Fruit fly (Drosophila melanogaster) whole organism, embryonic: ENCODE results near the gene SCAR.
A peak's percentile ranks its signal among the peaks of the same experiment; 100 is the strongest.

Source experiments
- Bdp1 ChIP-seq: fragments of 200-800 bp; sonication (Bioruptor generic); optimal IDR thresholded peaks from 3 replicates; lab custom pipeline; 2016; ENCODE audit warnings: missing biosample characterization, missing genetic modification characterization
- Blimp-1 ChIP-seq: fragments of 200-800 bp; sonication (Bioruptor generic); optimal IDR thresholded peaks from 3 replicates; lab custom pipeline; 2018; ENCODE audit warnings: missing biosample characterization, missing genetic modification characterization, mild to moderate bottlenecking, moderate library complexity, missing genetic modification reagents
- CG1024 ChIP-seq: fragments of 200-800 bp; sonication (Bioruptor generic); IDR thresholded peaks from 2 replicates; pipeline ENCODE4 v1.3.6; 2022; ENCODE audit warnings: missing biosample characterization, missing genetic modification characterization
- CG11085 ChIP-seq: fragments of 200-800 bp; sonication (Bioruptor generic); IDR thresholded peaks from 2 replicates; pipeline ENCODE4 v1.3.6; 2022; ENCODE audit warnings: missing biosample characterization, missing genetic modification characterization
- CG11398 ChIP-seq: fragments of 200-800 bp; sonication (Bioruptor generic); optimal IDR thresholded peaks from 2 replicates; lab custom pipeline; 2016; ENCODE audit warnings: missing biosample characterization, missing genetic modification characterization
- CG11504 ChIP-seq: fragments of 200-800 bp; sonication (Bioruptor generic); optimal IDR thresholded peaks from 3 replicates; lab custom pipeline; 2019; ENCODE audit warnings: missing biosample characterization, mild to moderate bottlenecking, missing genetic modification characterization, moderate library complexity
- CG11560 ChIP-seq: fragments of 200-800 bp; sonication (Bioruptor generic); IDR thresholded peaks from 3 replicates; pipeline ENCODE4 v1.3.6; 2022; ENCODE audit warnings: missing biosample characterization, missing genetic modification characterization
- CG14710 ChIP-seq: fragments of 200-800 bp; sonication (Bioruptor generic); optimal IDR thresholded peaks from 3 replicates; lab custom pipeline; 2019; ENCODE audit warnings: missing biosample characterization, mild to moderate bottlenecking, missing genetic modification characterization, moderate library complexity
- CG16815 ChIP-seq: fragments of 200-800 bp; sonication (Bioruptor generic); optimal IDR thresholded peaks from 3 replicates; lab custom pipeline; 2017; ENCODE audit warnings: missing biosample characterization, mild to moderate bottlenecking, missing genetic modification characterization
- CG17328 ChIP-seq: fragments of 200-800 bp; sonication (Bioruptor generic); IDR thresholded peaks from 2 replicates; pipeline ENCODE4 v1.3.6; 2022; ENCODE audit warnings: missing biosample characterization, missing genetic modification characterization
- CG18476 ChIP-seq: fragments of 200-800 bp; sonication (Bioruptor generic); optimal IDR thresholded peaks from 2 replicates; lab custom pipeline; 2016; ENCODE audit warnings: missing biosample characterization, mild to moderate bottlenecking, missing genetic modification characterization
- CG2712 ChIP-seq: fragments of 200-800 bp; optimal IDR thresholded peaks from 3 replicates; lab custom pipeline; 2019; ENCODE audit warnings: missing biosample characterization, mild to moderate bottlenecking, missing genetic modification characterization, moderate library complexity
- CG31365 ChIP-seq: fragments of 200-800 bp; sonication (Bioruptor generic); optimal IDR thresholded peaks from 2 replicates; lab custom pipeline; 2018; ENCODE audit warnings: missing biosample characterization, mild to moderate bottlenecking, missing genetic modification characterization
- CG4282 ChIP-seq: fragments of 200-800 bp; sonication (Bioruptor generic); optimal IDR thresholded peaks from 2 replicates; lab custom pipeline; 2016; ENCODE audit warnings: missing biosample characterization, missing genetic modification characterization
- CG4617 ChIP-seq: fragments of 200-800 bp; sonication (Bioruptor generic); optimal IDR thresholded peaks from 3 replicates; lab custom pipeline; 2016; ENCODE audit warnings: missing biosample characterization, missing genetic modification characterization, borderline replicate concordance
- CG4707 ChIP-seq: fragments of 200-800 bp; sonication (Bioruptor generic); optimal IDR thresholded peaks from 2 replicates; lab custom pipeline; 2018; ENCODE audit warnings: missing biosample characterization, mild to moderate bottlenecking, missing genetic modification characterization, moderate library complexity
- CG6175 ChIP-seq: fragments of 200-800 bp; sonication (Bioruptor generic); IDR thresholded peaks from 3 replicates; pipeline ENCODE4 v1.3.6; 2022; ENCODE audit warnings: missing biosample characterization, missing genetic modification characterization
- CG8359 ChIP-seq: fragments of 200-800 bp; sonication (Bioruptor generic); optimal IDR thresholded peaks from 2 replicates; lab custom pipeline; 2017; ENCODE audit warnings: missing biosample characterization, mild to moderate bottlenecking, missing genetic modification characterization, borderline replicate concordance
- CkIIα-i1 ChIP-seq: fragments of 200-800 bp; sonication (Bioruptor generic); IDR thresholded peaks from 2 replicates; pipeline ENCODE4 v1.3.6; 2022; ENCODE audit warnings: missing biosample characterization, missing genetic modification characterization
- D19B ChIP-seq: fragments of 200-800 bp; sonication (Bioruptor generic); optimal IDR thresholded peaks from 2 replicates; lab custom pipeline; 2017; ENCODE audit warnings: missing biosample characterization, mild to moderate bottlenecking, missing genetic modification characterization
- Dek ChIP-seq: fragments of 200-800 bp; sonication (Bioruptor generic); optimal IDR thresholded peaks from 3 replicates; lab custom pipeline; 2019; ENCODE audit warnings: missing biosample characterization, mild to moderate bottlenecking, missing genetic modification characterization, moderate library complexity
- Gug ChIP-seq: fragments of 200-800 bp; sonication (Bioruptor generic); IDR thresholded peaks from 4 replicates; pipeline ENCODE4 v1.3.6; 2022; ENCODE audit warnings: missing biosample characterization, missing genetic modification characterization
- H15 ChIP-seq: fragments of 200-800 bp; sonication (Bioruptor generic); IDR thresholded peaks from 3 replicates; pipeline ENCODE4 v1.3.6; 2022; ENCODE audit warnings: missing biosample characterization, missing genetic modification characterization
- H2.0 ChIP-seq: fragments of 200-800 bp; sonication (Bioruptor generic); IDR thresholded peaks from 2 replicates; pipeline ENCODE4 v1.3.6; 2022; ENCODE audit warnings: missing biosample characterization, missing genetic modification characterization
- Hey ChIP-seq: fragments of 200-800 bp; sonication (Bioruptor generic); optimal IDR thresholded peaks from 3 replicates; lab custom pipeline; 2018; ENCODE audit warnings: missing biosample characterization, mild to moderate bottlenecking, missing genetic modification characterization
- Mrtf ChIP-seq: fragments of 200-800 bp; sonication (Bioruptor generic); IDR thresholded peaks from 3 replicates; pipeline ENCODE4 v1.3.6; 2022; ENCODE audit warnings: missing biosample characterization, missing genetic modification characterization
- Nf-YB ChIP-seq: fragments of 200-800 bp; sonication (Bioruptor generic); optimal IDR thresholded peaks from 3 replicates; lab custom pipeline; 2019; ENCODE audit warnings: missing biosample characterization, mild to moderate bottlenecking, missing genetic modification characterization, moderate library complexity
- Oaz ChIP-seq: fragments of 200-800 bp; sonication (Bioruptor generic); IDR thresholded peaks from 2 replicates; pipeline ENCODE4 v1.3.6; 2022; ENCODE audit warnings: missing biosample characterization, missing genetic modification characterization
- Opbp ChIP-seq: fragments of 200-800 bp; sonication (Bioruptor generic); IDR thresholded peaks from 3 replicates; pipeline ENCODE4 v1.3.6; 2022; ENCODE audit warnings: missing biosample characterization, missing genetic modification characterization; ENCODE audit not compliant: partially characterized antibody
- Trl ChIP-seq, 3 experiments: fragments of >200 bp in 2 of 3; fragments of 200-800 bp in 1 of 3; sonication (Bioruptor generic) in 1 of 3; optimal IDR thresholded peaks; 2 replicates in 1 of 3; 3 replicates in 2 of 3; lab custom pipeline; 2016 to 2017; ENCODE audit warnings: missing biosample characterization in 1 of 3, missing genetic modification characterization in 1 of 3
- amos ChIP-seq: fragments of 200-800 bp; sonication (Bioruptor generic); IDR thresholded peaks from 2 replicates; pipeline ENCODE4 v1.3.6; 2022; ENCODE audit warnings: missing biosample characterization, missing genetic modification characterization; ENCODE audit not compliant: partially characterized antibody
- ash1 ChIP-seq: fragments of 200-800 bp; sonication (Bioruptor generic); optimal IDR thresholded peaks from 2 replicates; lab custom pipeline; 2018; ENCODE audit warnings: missing biosample characterization, mild to moderate bottlenecking, missing genetic modification characterization
- bcd ChIP-seq: fragments of 200-800 bp; sonication (Bioruptor generic); optimal IDR thresholded peaks from 2 replicates; lab custom pipeline; 2017; ENCODE audit warnings: missing biosample characterization, mild to moderate bottlenecking, missing genetic modification characterization
- btn ChIP-seq: fragments of 200-800 bp; sonication (Bioruptor generic); optimal IDR thresholded peaks from 2 replicates; lab custom pipeline; 2016; ENCODE audit warnings: missing biosample characterization, missing genetic modification characterization
- caup ChIP-seq: fragments of 200-800 bp; sonication (Bioruptor generic); optimal IDR thresholded peaks from 3 replicates; lab custom pipeline; 2017; ENCODE audit warnings: missing biosample characterization, mild to moderate bottlenecking, missing genetic modification characterization, moderate library complexity; ENCODE audit not compliant: severe bottlenecking
- dpn ChIP-seq, 2 experiments: fragments of 200-800 bp; sonication (Bioruptor generic); optimal IDR thresholded peaks; 3 replicates each; lab custom pipeline; 2016; ENCODE audit warnings: missing biosample characterization in 2 of 2, missing genetic modification characterization in 2 of 2
- ewg ChIP-seq: fragments of 200-800 bp; sonication (Bioruptor generic); optimal IDR thresholded peaks from 3 replicates; lab custom pipeline; 2017; ENCODE audit warnings: mild to moderate bottlenecking, missing biosample characterization, missing genetic modification reagents, missing genetic modification characterization
- gcm2 ChIP-seq: fragments of 200-800 bp; sonication (Bioruptor generic); optimal IDR thresholded peaks from 2 replicates; lab custom pipeline; 2016; ENCODE audit warnings: missing biosample characterization, missing genetic modification characterization
- gsb ChIP-seq: fragments of 200-800 bp; sonication (Bioruptor generic); IDR thresholded peaks from 2 replicates; pipeline ENCODE4 v1.3.6; 2022; ENCODE audit warnings: missing biosample characterization, missing genetic modification characterization
- klu ChIP-seq: fragments of 200-800 bp; sonication (Bioruptor generic); IDR thresholded peaks from 2 replicates; pipeline ENCODE4 v1.3.6; 2022; ENCODE audit warnings: missing biosample characterization, missing genetic modification characterization
- odd ChIP-seq: fragments of 200-800 bp; sonication (Bioruptor generic); optimal IDR thresholded peaks from 2 replicates; lab custom pipeline; 2017; ENCODE audit warnings: missing biosample characterization, mild to moderate bottlenecking, missing genetic modification characterization
- onecut ChIP-seq: fragments of 200-800 bp; sonication (Bioruptor generic); IDR thresholded peaks from 2 replicates; pipeline ENCODE4 v1.3.6; 2022; ENCODE audit warnings: missing biosample characterization, missing genetic modification characterization
- phol ChIP-seq: fragments of 200-800 bp; sonication (Bioruptor generic); optimal IDR thresholded peaks from 3 replicates; lab custom pipeline; 2018; ENCODE audit warnings: missing biosample characterization, mild to moderate bottlenecking, missing genetic modification characterization, moderate library complexity
- rib ChIP-seq: fragments of 200-800 bp; sonication (Bioruptor generic); IDR thresholded peaks from 2 replicates; pipeline ENCODE4 v1.3.6; 2022; ENCODE audit warnings: missing biosample characterization, missing genetic modification characterization
- ro ChIP-seq: fragments of 200-800 bp; sonication (Bioruptor generic); IDR thresholded peaks from 2 replicates; pipeline ENCODE4 v1.3.6; 2022; ENCODE audit warnings: missing biosample characterization, missing genetic modification characterization
- salm ChIP-seq: fragments of 200-800 bp; sonication (Bioruptor generic); optimal IDR thresholded peaks from 2 replicates; lab custom pipeline; 2018; ENCODE audit warnings: missing biosample characterization, mild to moderate bottlenecking, missing genetic modification characterization
- schlank ChIP-seq: fragments of 200-800 bp; sonication (Bioruptor generic); optimal IDR thresholded peaks from 2 replicates; lab custom pipeline; 2018; ENCODE audit warnings: missing biosample characterization, mild to moderate bottlenecking, missing genetic modification characterization
- ssp ChIP-seq: fragments of 200-800 bp; sonication (Bioruptor generic); IDR thresholded peaks from 2 replicates; pipeline ENCODE4 v1.3.6; 2022; ENCODE audit warnings: missing biosample characterization, missing genetic modification characterization
- tna ChIP-seq: fragments of 200-800 bp; sonication (Bioruptor generic); IDR thresholded peaks from 2 replicates; pipeline ENCODE4 v1.3.6; 2022; ENCODE audit warnings: missing biosample characterization, missing genetic modification characterization; ENCODE audit not compliant: partially characterized antibody
- tx ChIP-seq: fragments of 200-800 bp; sonication (Bioruptor generic); optimal IDR thresholded peaks from 2 replicates; lab custom pipeline; 2016; ENCODE audit warnings: missing biosample characterization, missing genetic modification characterization
- wek ChIP-seq: fragments of 200-800 bp; sonication (Bioruptor generic); optimal IDR thresholded peaks from 3 replicates; lab custom pipeline; 2018; ENCODE audit warnings: missing biosample characterization, mild to moderate bottlenecking, missing genetic modification characterization, moderate library complexity

SCAR gene

DNA sequence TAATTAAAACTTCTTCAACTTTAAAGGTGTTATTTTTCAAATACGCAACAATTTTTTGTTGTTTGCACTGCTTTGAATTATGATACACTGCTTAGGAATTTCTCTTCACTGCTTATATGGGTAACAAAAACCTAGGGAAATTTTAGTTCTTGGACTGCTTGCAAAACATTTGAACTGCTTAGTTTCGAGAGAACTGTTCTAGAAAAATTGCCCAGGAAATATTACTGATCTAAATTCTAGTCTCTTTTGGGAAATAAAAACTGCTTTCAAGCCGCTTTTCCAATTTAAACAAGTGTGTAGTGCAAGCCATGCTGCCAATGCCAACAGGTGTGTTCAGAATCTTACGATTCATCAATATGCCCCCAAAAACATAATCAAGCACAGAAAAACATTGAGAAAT is 12.1 kb upstream of the SCAR start (continued):
- TF ChIP-seq klu (GFP tag; lab: Robert Waterston, UW): no peak
- TF ChIP-seq Trl (optimal IDR thresholded peaks at IDR 0.05; lab: Kevin White, UChicago): no peak
- TF ChIP-seq Trl (GFP tag; optimal IDR thresholded peaks at IDR 0.05; lab: Kevin White, UChicago): no peak
- TF ChIP-seq CG18476 (GFP tag; lab: Kevin White, UChicago): no peak
- TF ChIP-seq dpn (GFP tag; optimal IDR thresholded peaks at IDR 0.05; lab: Kevin White, UChicago): no peak
- TF ChIP-seq CG14710 (tag; lab: Kevin White, UChicago): peak; percentile 62
- TF ChIP-seq Oaz (GFP tag; lab: Robert Waterston, UW): no peak
- TF ChIP-seq amos (GFP tag; lab: Robert Waterston, UW): no peak
- TF ChIP-seq onecut (GFP tag; lab: Robert Waterston, UW): 0 out of 2 replicates have a peak, but pooled peaks have one; percentile 18
- TF ChIP-seq CG11398 (GFP tag; lab: Kevin White, UChicago): no peak
- peak; percentile 14 for TF ChIP-seq Bdp1 (GFP tag; lab: Kevin White, UChicago)
- no peak for TF ChIP-seq CG16815 (GFP tag; lab: Kevin White, UChicago)
- TF ChIP-seq Blimp-1 (GFP tag; lab: Kevin White, UChicago): no peak
- peak; percentile 45 for TF ChIP-seq phol (tag; lab: Kevin White, UChicago)
- 0 out of 3 replicates have a peak, but pooled peaks have one; percentile 38 for TF ChIP-seq Opbp (GFP tag; lab: Robert Waterston, UW)
- no peak for TF ChIP-seq CG8359
- no peak for TF ChIP-seq ewg (GFP tag; lab: Kevin White, UChicago)
- no peak for TF ChIP-seq rib (GFP tag; lab: Robert Waterston, UW)
- no peak for TF ChIP-seq CG4282 (GFP tag; lab: Kevin White, UChicago)
- no peak for TF ChIP-seq CG1024 (GFP tag; lab: Robert Waterston, UW)
- TF ChIP-seq Mrtf: no peak
- no peak for TF ChIP-seq CG6175 (GFP tag; lab: Robert Waterston, UW)
- TF ChIP-seq CG2712 (tag; lab: Kevin White, UChicago): peak; percentile 61
- TF ChIP-seq tna: no peak
- TF ChIP-seq ash1 (GFP tag; lab: Kevin White, UChicago): no peak
- no peak for TF ChIP-seq H15 (GFP tag; lab: Robert Waterston, UW)
- TF ChIP-seq tx (GFP tag; lab: Kevin White, UChicago): no peak
- peak; percentile 23 for TF ChIP-seq caup (GFP tag; lab: Kevin White, UChicago)
- no peak for TF ChIP-seq CG11085 (GFP tag; lab: Robert Waterston, UW)
- TF ChIP-seq CkIIα-i1 (GFP tag; lab: Robert Waterston, UW): no peak
- no peak for TF ChIP-seq D19B (GFP tag; lab: Kevin White, UChicago)
- no peak for TF ChIP-seq H2.0 (GFP tag; lab: Robert Waterston, UW)
- TF ChIP-seq bcd (GFP tag; lab: Kevin White, UChicago): no peak
- TF ChIP-seq CG4707 (GFP tag; lab: Kevin White, UChicago): no peak
- no peak for TF ChIP-seq salm (tag; lab: Kevin White, UChicago)
- TF ChIP-seq btn: no peak
- peak; percentile 74 for TF ChIP-seq CG11504
- no peak for TF ChIP-seq gcm2 (GFP tag; lab: Kevin White, UChicago)
- no peak for TF ChIP-seq Gug (GFP tag; lab: Robert Waterston, UW)
- TF ChIP-seq CG17328 (GFP tag; lab: Robert Waterston, UW): no peak
- peak; percentile 100 for TF ChIP-seq CG31365 (tag; lab: Kevin White, UChicago)
- no peak for TF ChIP-seq ssp
- no peak for TF ChIP-seq schlank
- no peak for TF ChIP-seq CG4617 (GFP tag; lab: Kevin White, UChicago)
- no peak for TF ChIP-seq Hey (tag; lab: Kevin White, UChicago)
- no peak for TF ChIP-seq ro (GFP tag; lab: Robert Waterston, UW)
- no peak for TF ChIP-seq odd
- no peak for TF ChIP-seq gsb (GFP tag; lab: Robert Waterston, UW)
- TF ChIP-seq Nf-YB (GFP tag; lab: Kevin White, UChicago): no peak
- TF ChIP-seq wek (GFP tag; lab: Kevin White, UChicago): no peak
- no peak for TF ChIP-seq CG11560 (tag; lab: Robert Waterston, UW)
- no peak for TF ChIP-seq Dek (tag; lab: Kevin White, UChicago)
